Worm (Caenorhabditis elegans) whole organism, young adult: ENCODE data around the gene mac-1.
"Not testable (repeated sequence)": the region's sequence is repeated elsewhere in the genome, so short reads cannot be mapped to it uniquely, and the experiment has no call there.

Experiments used
- B0261.1 ChIP-seq: sonication (generic microtip); optimal IDR thresholded peaks from 2 replicates; lab custom pipeline; 2016; ENCODE audit warnings: mild to moderate bottlenecking, missing genetic modification characterization, moderate library complexity, missing compliant biosample characterization
- B0336.3 ChIP-seq: fragments of 200-800 bp; sonication (Bioruptor generic); IDR thresholded peaks from 2 replicates; pipeline ENCODE4 v1.3.6; 2022; ENCODE audit warnings: missing genetic modification characterization, missing compliant biosample characterization
- C17E4.6 ChIP-seq: fragments of 200-800 bp; sonication (Bioruptor generic); IDR thresholded peaks from 2 replicates; pipeline ENCODE4 v1.3.6; 2022; ENCODE audit warnings: missing genetic modification reagents, missing genetic modification characterization, missing compliant biosample characterization
- D2030.7 ChIP-seq: fragments of 200-800 bp; sonication (Bioruptor generic); IDR thresholded peaks from 2 replicates; pipeline ENCODE4 v1.3.6; 2022; ENCODE audit warnings: missing genetic modification reagents, missing genetic modification characterization, missing compliant biosample characterization
- F37B4.10 ChIP-seq: fragments of 200-800 bp; sonication (Bioruptor generic); IDR thresholded peaks from 2 replicates; pipeline ENCODE4 v1.3.6; 2022; ENCODE audit warnings: missing genetic modification characterization, missing compliant biosample characterization
- F57C9.4 ChIP-seq: sonication (generic microtip); optimal IDR thresholded peaks from 2 replicates; lab custom pipeline; 2017; ENCODE audit warnings: mild to moderate bottlenecking, missing genetic modification characterization, missing compliant biosample characterization
- K11D2.4 ChIP-seq: fragments of 200-800 bp; sonication (Bioruptor generic); IDR thresholded peaks from 2 replicates; pipeline ENCODE4 v1.3.6; 2022; ENCODE audit warnings: missing genetic modification reagents, missing genetic modification characterization, missing compliant biosample characterization
- Y53G8AR.9 ChIP-seq: fragments of 200-800 bp; sonication (Bioruptor generic); conservative IDR thresholded peaks from 2 replicates; pipeline ENCODE4 v1.3.6; 2022; ENCODE audit warnings: missing genetic modification reagents, missing genetic modification characterization, missing compliant biosample characterization
- Y67H2A.10 ChIP-seq: fragments of 200-800 bp; sonication (Bioruptor generic); conservative IDR thresholded peaks from 2 replicates; pipeline ENCODE4 v1.3.6; 2022; ENCODE audit warnings: missing genetic modification reagents, missing genetic modification characterization, missing compliant biosample characterization
- Y79H2A.3 ChIP-seq: fragments of 200-800 bp; sonication (Bioruptor generic); conservative IDR thresholded peaks from 2 replicates; pipeline ENCODE4 v1.3.6; 2022; ENCODE audit warnings: missing genetic modification reagents, missing genetic modification characterization, missing compliant biosample characterization
- Y95B8A.8 ChIP-seq: fragments of 200-800 bp; sonication (Bioruptor generic); IDR thresholded peaks from 2 replicates; pipeline ENCODE4 v1.3.6; 2022; ENCODE audit warnings: missing genetic modification reagents, missing genetic modification characterization, missing compliant biosample characterization
- akir-1 ChIP-seq: fragments of 200-800 bp; sonication (Bioruptor generic); optimal IDR thresholded peaks from 2 replicates; lab custom pipeline; 2018; ENCODE audit warnings: mild to moderate bottlenecking, missing genetic modification characterization, moderate library complexity, missing compliant biosample characterization
- aptf-2 ChIP-seq: fragments of 200-800 bp; sonication (Bioruptor generic); conservative IDR thresholded peaks from 2 replicates; pipeline ENCODE4 v1.3.6; 2022; ENCODE audit warnings: missing genetic modification reagents, missing genetic modification characterization, missing compliant biosample characterization
- athp-1 ChIP-seq: sonication (generic microtip); optimal IDR thresholded peaks from 2 replicates; lab custom pipeline; 2017; ENCODE audit warnings: mild to moderate bottlenecking, missing genetic modification characterization, missing compliant biosample characterization
- attf-6 ChIP-seq: fragments of 200-800 bp; sonication (Bioruptor generic); IDR thresholded peaks from 2 replicates; pipeline ENCODE4 v1.3.6; 2022; ENCODE audit warnings: missing genetic modification reagents, missing genetic modification characterization, missing compliant biosample characterization
- ceh-100 ChIP-seq: fragments of 200-800 bp; sonication (Bioruptor generic); IDR thresholded peaks from 2 replicates; pipeline ENCODE4 v1.3.6; 2022; ENCODE audit warnings: missing genetic modification reagents, missing genetic modification characterization, missing compliant biosample characterization
- ceh-27 ChIP-seq: fragments of 200-800 bp; sonication (Bioruptor generic); optimal IDR thresholded peaks from 2 replicates; lab custom pipeline; 2018; ENCODE audit warnings: mild to moderate bottlenecking, missing genetic modification characterization, moderate library complexity, missing compliant biosample characterization
- ceh-91 ChIP-seq: fragments of 200-800 bp; sonication (Bioruptor generic); IDR thresholded peaks from 2 replicates; pipeline ENCODE4 v1.3.6; 2022; ENCODE audit warnings: missing genetic modification reagents, missing genetic modification characterization, missing compliant biosample characterization
- dox-1 ChIP-seq: fragments of 200-800 bp; sonication (Bioruptor generic); IDR thresholded peaks from 2 replicates; pipeline ENCODE4 v1.3.6; 2022; ENCODE audit warnings: missing genetic modification reagents, missing genetic modification characterization, missing compliant biosample characterization
- egl-18 ChIP-seq: fragments of 200-800 bp; sonication (Bioruptor generic); IDR thresholded peaks from 2 replicates; pipeline ENCODE4 v1.3.6; 2022; ENCODE audit warnings: missing genetic modification reagents, missing genetic modification characterization, missing compliant biosample characterization
- egl-44 ChIP-seq: fragments of 200-800 bp; sonication (Bioruptor generic); IDR thresholded peaks from 2 replicates; pipeline ENCODE4 v1.3.6; 2022; ENCODE audit warnings: missing genetic modification reagents, missing genetic modification characterization, missing compliant biosample characterization
- egrh-3 ChIP-seq: fragments of 200-800 bp; sonication (Bioruptor generic); IDR thresholded peaks from 2 replicates; pipeline ENCODE4 v1.3.6; 2022; ENCODE audit warnings: missing genetic modification reagents, missing genetic modification characterization, missing compliant biosample characterization
- ekl-4 ChIP-seq: fragments of 200-800 bp; sonication (Bioruptor generic); IDR thresholded peaks from 2 replicates; pipeline ENCODE4 v1.3.6; 2022; ENCODE audit warnings: missing genetic modification reagents, missing genetic modification characterization, missing compliant biosample characterization
- hmg-1.2 ChIP-seq: fragments of 200-800 bp; sonication (Bioruptor generic); IDR thresholded peaks from 2 replicates; pipeline ENCODE4 v1.3.6; 2022; ENCODE audit warnings: missing genetic modification reagents, missing genetic modification characterization, missing compliant biosample characterization
- hmg-20 ChIP-seq: fragments of 200-800 bp; sonication (Bioruptor generic); IDR thresholded peaks from 2 replicates; pipeline ENCODE4 v1.3.6; 2022; ENCODE audit warnings: missing genetic modification reagents, missing genetic modification characterization, missing compliant biosample characterization
- hrde-1 ChIP-seq: sonication (generic microtip); optimal IDR thresholded peaks from 2 replicates; lab custom pipeline; 2016; ENCODE audit warnings: missing genetic modification characterization, mild to moderate bottlenecking, missing compliant biosample characterization, moderate library complexity, missing genotype, missing genetic modification reagents, borderline replicate concordance
- hsf-1 ChIP-seq: fragments of 200-800 bp; sonication (Bioruptor generic); IDR thresholded peaks from 2 replicates; pipeline ENCODE4 v1.3.6; 2022; ENCODE audit warnings: missing genetic modification reagents, missing genetic modification characterization, missing compliant biosample characterization
- let-526 ChIP-seq: fragments of 200-800 bp; sonication (Bioruptor generic); IDR thresholded peaks from 2 replicates; pipeline ENCODE4 v1.3.6; 2022; ENCODE audit warnings: missing genetic modification reagents, missing genetic modification characterization, missing compliant biosample characterization
- lir-1 ChIP-seq: fragments of 200-800 bp; sonication (Bioruptor generic); conservative IDR thresholded peaks from 2 replicates; pipeline ENCODE4 v1.3.6; 2022; ENCODE audit warnings: missing genetic modification reagents, missing genetic modification characterization, missing compliant biosample characterization
- lsy-27 ChIP-seq: sonication (generic microtip); optimal IDR thresholded peaks from 2 replicates; lab custom pipeline; 2017; ENCODE audit warnings: missing genetic modification characterization, mild to moderate bottlenecking, missing compliant biosample characterization, antibody characterized with exemption, missing genotype, borderline replicate concordance; ENCODE audit not compliant: insufficient read depth
- madf-3 ChIP-seq: fragments of 200-800 bp; sonication (Bioruptor generic); IDR thresholded peaks from 2 replicates; pipeline ENCODE4 v1.3.6; 2022; ENCODE audit warnings: missing genetic modification reagents, missing genetic modification characterization, missing compliant biosample characterization
- nhr-27 ChIP-seq: fragments of 200-800 bp; sonication (Bioruptor generic); optimal IDR thresholded peaks from 2 replicates; lab custom pipeline; 2018; ENCODE audit warnings: mild to moderate bottlenecking, missing genetic modification characterization, moderate library complexity, missing compliant biosample characterization
- pbrm-1 ChIP-seq: fragments of 200-800 bp; sonication (Bioruptor generic); IDR thresholded peaks from 2 replicates; pipeline ENCODE4 v1.3.6; 2022; ENCODE audit warnings: missing genetic modification reagents, missing genetic modification characterization, missing compliant biosample characterization
- rcor-1 ChIP-seq: fragments of 200-800 bp; sonication (Bioruptor generic); IDR thresholded peaks from 2 replicates; pipeline ENCODE4 v1.3.6; 2022; ENCODE audit warnings: missing genetic modification reagents, missing genetic modification characterization, missing compliant biosample characterization
- repo-1 ChIP-seq: sonication (generic microtip); optimal IDR thresholded peaks from 2 replicates; lab custom pipeline; 2017; ENCODE audit warnings: mild to moderate bottlenecking, missing genetic modification characterization, missing compliant biosample characterization
- rpc-1 ChIP-seq, 2 experiments: fragments of 150-350 bp in 1 of 2; sonication (generic microtip) in 1 of 2; optimal IDR thresholded peaks; 2 replicates each; lab custom pipeline; 2014 to 2018; ENCODE audit warnings: missing biosample characterization in 1 of 2, missing genetic modification characterization in 1 of 2, missing genetic modification reagents in 1 of 2, missing genotype in 1 of 2
- sdz-38 ChIP-seq: sonication (generic microtip); optimal IDR thresholded peaks from 2 replicates; lab custom pipeline; 2016; ENCODE audit warnings: missing genotype, missing genetic modification characterization, missing compliant biosample characterization
- snpc-3.4 ChIP-seq: sonication (generic microtip); optimal IDR thresholded peaks from 2 replicates; lab custom pipeline; 2017; ENCODE audit warnings: missing genetic modification characterization, mild to moderate bottlenecking, missing compliant biosample characterization, antibody characterized with exemption, moderate library complexity, missing genotype, missing genetic modification reagents
- somi-1 ChIP-seq: fragments of 200-800 bp; sonication (Bioruptor generic); optimal IDR thresholded peaks from 2 replicates; lab custom pipeline; 2018; ENCODE audit warnings: mild to moderate bottlenecking, missing genetic modification characterization, missing compliant biosample characterization
- tbp1 ChIP-seq: fragments of 200-800 bp; sonication (Bioruptor generic); optimal IDR thresholded peaks from 2 replicates; lab custom pipeline; 2018; ENCODE audit warnings: mild to moderate bottlenecking, missing genetic modification characterization, missing compliant biosample characterization
- tbx-9 ChIP-seq: sonication (generic microtip); optimal IDR thresholded peaks from 2 replicates; lab custom pipeline; 2016; ENCODE audit warnings: borderline replicate concordance, missing genetic modification characterization, inconsistent platforms, missing compliant biosample characterization
- zim-3 ChIP-seq: sonication (generic microtip); optimal IDR thresholded peaks from 2 replicates; lab custom pipeline; 2017; ENCODE audit warnings: mild to moderate bottlenecking, missing genetic modification characterization, moderate library complexity, missing compliant biosample characterization
- ztf-22 ChIP-seq: fragments of 200-800 bp; sonication (Bioruptor generic); optimal IDR thresholded peaks from 2 replicates; lab custom pipeline; 2018; ENCODE audit warnings: mild to moderate bottlenecking, missing genetic modification characterization, moderate library complexity, missing compliant biosample characterization
- ztf-25 ChIP-seq: fragments of 200-800 bp; sonication (Bioruptor generic); IDR thresholded peaks from 2 replicates; pipeline ENCODE4 v1.3.6; 2022; ENCODE audit warnings: missing genetic modification reagents, missing genetic modification characterization, missing compliant biosample characterization
- ztf-28 ChIP-seq: fragments of 200-800 bp; sonication (Bioruptor generic); IDR thresholded peaks from 2 replicates; pipeline ENCODE4 v1.3.6; 2022; ENCODE audit warnings: missing genetic modification reagents, missing genetic modification characterization, missing compliant biosample characterization

Gene mac-1

ce11 chrII:13308990-13309389 lies 11.7 kb downstream of the mac-1 start, which contains the start of gene faxc-2:
Gene faxc-2 (plus strand): TSS chrII:13309290.
- not testable (repeated sequence) for TF ChIP-seq somi-1 (GFP tag; lab: Kevin White, UChicago); snpc-3.4 (tag; lab: Kevin White, UChicago); ekl-4 (GFP tag; lab: Robert Waterston, UW)
- TF ChIP-seq, all 124 proteins: peak for 0; not testable (repeated sequence) for 124

DNA sequence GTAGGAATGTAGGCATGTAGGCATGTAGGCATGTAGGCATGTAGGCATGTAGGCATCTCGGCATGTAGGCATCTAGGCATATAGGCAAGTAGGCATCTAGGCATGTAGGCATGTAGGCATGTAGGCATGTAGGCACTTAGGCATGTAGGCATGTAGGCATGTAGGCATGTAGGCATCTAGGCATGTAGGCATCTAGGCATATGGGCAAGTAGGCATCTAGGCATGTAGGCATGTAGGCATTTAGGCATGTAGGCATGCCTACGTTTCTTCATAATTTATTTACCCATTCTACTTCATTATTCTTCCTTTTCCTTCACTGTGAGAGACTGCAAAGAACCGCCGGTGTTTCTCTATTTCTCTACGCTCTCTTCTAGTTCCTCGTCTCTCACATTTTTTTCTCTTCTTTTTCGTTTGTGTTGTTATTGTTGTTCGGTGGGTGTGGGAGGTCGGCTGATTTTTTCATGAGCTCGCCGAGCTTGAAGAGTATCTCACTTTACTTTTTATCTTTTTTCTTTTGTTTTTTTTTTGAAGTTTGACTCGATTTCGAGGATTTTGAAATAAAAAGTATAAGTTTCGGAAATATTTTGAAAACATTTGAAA lies 16.3 kb downstream of the mac-1 start:
- TF ChIP-seq egl-44 (no peak), hmg-1.2 (peak; percentile 37; the same call in 1 of the 2 replicates), C17E4.6 (GFP tag; lab: Robert Waterston, UW) (no peak), egrh-3 (GFP tag; lab: Robert Waterston, UW) (no peak), nhr-27 (tag; lab: Kevin White, UChicago) (no peak), madf-3 (GFP tag; lab: Robert Waterston, UW) (no peak), pbrm-1 (GFP tag; lab: Robert Waterston, UW) (no peak), ztf-22 (peak; percentile 55), ceh-27 (no peak), Y79H2A.3 (GFP tag; lab: Robert Waterston, UW) (no peak), hmg-20 (GFP tag; lab: Robert Waterston, UW) (no peak), B0336.3 (no peak), aptf-2 (GFP tag; lab: Robert Waterston, UW) (no peak), lir-1 (GFP tag; lab: Robert Waterston, UW) (no peak), Y95B8A.8 (no peak), Y53G8AR.9 (no peak), rcor-1 (no peak), zim-3 (tag; lab: Kevin White, UChicago) (no peak), hrde-1 (no peak), K11D2.4 (GFP tag; lab: Robert Waterston, UW) (0 out of 2 replicates have a peak, but pooled peaks have one; percentile 34), sdz-38 (no peak), let-526 (GFP tag; lab: Robert Waterston, UW) (no peak), hsf-1 (GFP tag; lab: Robert Waterston, UW) (no peak), attf-6 (GFP tag; lab: Robert Waterston, UW) (no peak), lsy-27 (tag; lab: Kevin White, UChicago) (no peak), egl-18 (GFP tag; lab: Robert Waterston, UW) (0 out of 2 replicates have a peak, but pooled peaks have one; percentile 41), athp-1 (tag; lab: Kevin White, UChicago) (no peak), dox-1 (0 out of 2 replicates have a peak, but pooled peaks have one; percentile 11), ceh-91 (no peak), repo-1 (no peak), tbp1 (no peak), D2030.7 (GFP tag; lab: Robert Waterston, UW) (no peak), akir-1 (GFP tag; lab: Kevin White, UChicago) (no peak), tbx-9 (tag; lab: Kevin White, UChicago) (no peak), ceh-100 (no peak), rpc-1 (optimal IDR thresholded peaks at IDR 0.05; lab: Kevin White, UChicago) (no peak), rpc-1 (tag; optimal IDR thresholded peaks at IDR 0.05; lab: Kevin White, UChicago) (no peak), F37B4.10 (GFP tag; lab: Robert Waterston, UW) (no peak), ztf-25 (GFP tag; lab: Robert Waterston, UW) (no peak), F57C9.4 (no peak), B0261.1 (tag; lab: Kevin White, UChicago) (no peak), ztf-28 (GFP tag; lab: Robert Waterston, UW) (no peak), Y67H2A.10 (no peak)
